Worm (Caenorhabditis elegans): Measurements from ENCODE around the gene pas-2.

ce11 chrV:10813425-10814156 lies 43.4 kb downstream of the pas-2 start, which contains the start of the genes C29A12.1 and lig-1:
- TF ChIP-seq ztf-23 (GFP tag; IDR thresholded peaks at IDR 0.05) (no peak), tab-1 (GFP tag; IDR thresholded peaks at IDR 0.05) (no peak), klf-2 (GFP tag; conservative IDR thresholded peaks at IDR 0.05) (no peak), ztf-29 (GFP tag; IDR thresholded peaks at IDR 0.05) (no peak)
